Worm (Caenorhabditis elegans) whole organism, L4/young adult: ENCODE measurements around the gene ufl-1.

Experiments
- W03F9.2 ChIP-seq: fragments of 150-350 bp; optimal IDR thresholded peaks from 2 replicates; lab custom pipeline; 2014; ENCODE audit warnings: missing biosample characterization, missing genetic modification characterization
- dao-5 ChIP-seq: sonication (generic microtip); optimal IDR thresholded peaks from 2 replicates; lab custom pipeline; 2016; ENCODE audit warnings: missing genotype, missing genetic modification characterization, moderate library complexity, missing compliant biosample characterization
- him-1 ChIP-seq: sonication (generic microtip); optimal IDR thresholded peaks from 2 replicates; lab custom pipeline; 2016; ENCODE audit warnings: missing genotype, missing genetic modification reagents, missing genetic modification characterization, missing compliant biosample characterization

The ufl-1 gene

DNA sequence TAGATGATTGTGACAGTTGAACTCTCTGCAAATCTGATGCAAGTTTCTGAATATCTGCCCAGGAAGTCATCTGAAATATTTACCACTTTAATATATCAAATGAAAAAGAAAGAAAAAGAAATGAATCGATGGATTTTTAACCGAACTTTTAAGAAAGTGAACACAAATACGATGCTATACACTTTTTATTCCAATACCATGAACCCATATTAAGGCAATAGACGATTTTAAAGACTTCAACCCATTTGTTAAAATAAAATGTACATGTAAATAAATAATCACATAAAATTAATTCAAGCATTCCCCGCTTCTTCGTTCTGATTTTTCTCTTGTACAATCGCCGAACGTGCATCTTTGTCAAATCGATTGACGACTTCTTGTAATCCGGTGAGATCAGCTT, at the start of gene ufl-1:
Gene ufl-1 (minus strand): TSS at position 70 of the 400 bp plus-strand sequence.
- TF ChIP-seq dao-5 (tag; lab: Kevin White, UChicago) (no peak), him-1 (tag; lab: Kevin White, UChicago) (no peak), W03F9.2 (tag; lab: Kevin White, UChicago) (no peak)

DNA sequence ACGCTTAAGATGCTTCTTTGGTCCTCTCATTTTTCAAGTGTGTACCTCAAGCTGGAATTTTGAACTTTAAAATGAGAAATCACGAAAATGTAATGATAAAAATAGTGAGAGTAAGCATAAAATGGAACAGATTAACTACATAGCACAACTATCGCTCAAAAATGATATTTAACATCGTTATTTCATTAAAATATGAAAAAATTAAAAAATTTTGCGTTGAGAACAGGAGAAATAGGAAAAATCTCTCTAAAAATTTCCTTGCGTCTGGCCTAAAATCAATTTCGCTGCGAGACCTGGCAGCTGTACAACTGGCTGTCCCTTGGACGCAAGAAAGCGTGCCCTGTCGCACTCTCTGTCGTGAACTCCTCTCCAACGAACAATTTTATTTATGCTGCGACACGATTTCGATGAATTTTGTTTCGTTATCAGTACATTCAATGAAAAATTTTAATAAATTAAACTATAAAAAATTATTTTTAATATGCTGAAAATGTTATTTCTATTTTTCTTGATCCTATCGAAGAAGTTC, 48.0 kb upstream of the ufl-1 start, which contains the start of gene rps-4:
Gene rps-4 (minus strand): TSS at position 51 of the 529 bp plus-strand sequence.
- peak; percentile 56 for TF ChIP-seq him-1 (tag; lab: Kevin White, UChicago)
- no peak for TF ChIP-seq dao-5 (tag; lab: Kevin White, UChicago)
- TF ChIP-seq W03F9.2 (tag; lab: Kevin White, UChicago): peak; percentile 97

DNA sequence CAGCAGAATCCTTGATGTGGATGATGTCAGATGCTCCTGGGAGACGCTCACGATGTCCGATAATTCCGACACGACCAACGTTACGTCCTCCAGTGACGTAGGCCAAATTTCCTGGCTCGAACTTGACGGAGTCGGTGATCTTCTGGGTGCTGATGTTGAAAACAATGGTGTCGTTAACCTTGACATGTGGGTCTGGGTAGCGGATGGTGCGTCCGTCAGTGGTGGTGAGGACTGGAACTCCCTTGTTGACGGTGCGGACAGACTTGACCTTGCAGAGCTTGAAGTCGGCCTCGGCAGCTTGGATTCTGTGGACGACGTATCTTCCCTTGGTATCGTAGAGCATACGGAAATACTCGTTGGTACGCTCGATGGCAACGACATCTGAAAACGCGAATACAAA, 47.3 kb upstream of the ufl-1 start:
- no peak for TF ChIP-seq dao-5 (tag; lab: Kevin White, UChicago)
- no peak for TF ChIP-seq W03F9.2 (tag; lab: Kevin White, UChicago)
- TF ChIP-seq him-1 (tag; lab: Kevin White, UChicago): no peak

DNA sequence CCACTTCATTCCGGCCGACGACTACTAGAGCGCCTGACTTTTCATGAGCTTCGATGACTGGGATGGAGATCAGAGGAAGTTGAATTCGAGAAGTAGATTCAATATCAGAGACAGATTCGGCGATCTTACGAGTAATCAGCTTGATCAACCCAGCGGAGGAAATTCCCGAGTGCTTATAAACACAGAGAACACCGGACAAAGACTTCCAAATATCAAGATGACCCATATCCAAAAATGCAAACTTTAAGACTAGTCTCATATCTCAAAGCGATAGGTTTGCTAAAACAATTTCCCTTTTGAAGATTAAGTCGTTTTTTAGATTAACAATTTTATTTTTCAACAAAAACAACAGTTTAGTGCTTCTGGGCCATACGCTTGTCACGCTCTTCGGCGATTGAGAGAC, 46.7 kb upstream of the ufl-1 start, which contains the start of gene Y43B11AR.3:
Gene Y43B11AR.3 (minus strand): TSS at position 335 of the 403 bp plus-strand sequence.
- TF ChIP-seq him-1 (tag; lab: Kevin White, UChicago) (no peak), dao-5 (tag; lab: Kevin White, UChicago) (peak; percentile 62), W03F9.2 (tag; lab: Kevin White, UChicago) (peak; percentile 3)

DNA sequence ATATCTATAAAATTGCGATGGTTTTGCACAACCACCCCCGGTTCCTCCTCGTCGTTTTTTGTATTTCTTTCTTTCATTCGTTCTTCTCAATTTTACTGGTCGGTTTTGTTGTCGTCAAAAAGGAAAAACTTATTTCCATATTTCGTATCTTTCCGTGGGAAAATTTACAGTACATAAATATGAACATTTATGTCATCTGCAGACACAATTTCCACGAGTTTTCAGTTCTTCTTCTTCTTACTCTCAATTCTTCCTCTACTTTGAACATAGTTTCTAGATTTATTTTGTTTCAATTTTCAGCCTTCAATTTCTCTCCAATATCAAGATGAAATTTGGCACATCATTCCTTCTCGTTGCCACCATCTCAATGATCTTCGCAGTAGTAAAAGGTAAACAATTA, 44.6 kb upstream of the ufl-1 start, which contains the start of gene Y43B11AR.1:
Gene Y43B11AR.1 (plus strand): TSS at position 301 of the 400 bp plus-strand sequence.
- TF ChIP-seq dao-5 (tag; lab: Kevin White, UChicago) (no peak), him-1 (tag; lab: Kevin White, UChicago) (no peak), W03F9.2 (tag; lab: Kevin White, UChicago) (no peak)

DNA sequence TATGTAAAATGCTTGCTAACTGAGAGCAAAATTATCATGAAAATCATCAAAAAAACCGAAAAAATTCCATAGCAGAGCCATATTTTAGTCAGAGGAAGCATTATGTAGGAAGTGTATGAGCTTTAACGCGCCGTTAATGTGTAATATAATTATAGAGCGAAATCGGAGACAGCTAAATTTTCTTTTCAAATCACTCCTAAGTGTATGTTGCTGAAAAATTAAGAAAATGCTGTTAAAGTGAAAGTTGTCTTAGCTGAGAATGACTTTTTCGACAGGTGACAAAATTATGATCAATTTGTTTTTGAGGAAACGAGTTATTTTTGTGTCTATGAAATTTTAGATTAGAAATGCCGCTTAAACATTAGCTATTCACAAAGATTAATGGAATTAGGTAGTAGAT, 38.4 kb upstream of the ufl-1 start, which contains the start of gene srg-50:
Gene srg-50 (minus strand): TSS at position 101 of the 400 bp plus-strand sequence.
- no peak for TF ChIP-seq W03F9.2 (tag; lab: Kevin White, UChicago)
- TF ChIP-seq him-1 (tag; lab: Kevin White, UChicago): no peak
- no peak for TF ChIP-seq dao-5 (tag; lab: Kevin White, UChicago)

DNA sequence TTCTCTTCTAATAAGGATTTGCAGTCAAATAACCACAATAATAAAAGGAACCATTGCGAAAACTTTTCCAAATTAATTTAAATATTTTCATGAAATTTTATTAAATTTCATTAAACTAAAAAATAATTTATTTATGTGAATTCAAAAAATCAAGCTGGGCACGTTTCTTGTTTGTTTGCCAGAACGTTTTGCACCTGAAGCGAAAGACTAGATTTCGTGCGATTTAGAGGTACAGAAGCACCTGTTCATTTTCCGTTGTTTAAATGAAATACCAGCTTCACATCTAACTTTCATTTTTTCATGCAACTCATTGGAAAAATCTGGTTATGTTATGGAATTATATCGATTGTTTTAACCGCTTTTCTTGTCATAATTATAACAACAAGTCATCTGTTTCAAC, 35.5 kb upstream of the ufl-1 start, which contains the start of gene srg-48:
Gene srg-48 (plus strand): TSS at position 301 of the 400 bp plus-strand sequence.
- TF ChIP-seq dao-5 (tag; lab: Kevin White, UChicago): no peak
- no peak for TF ChIP-seq him-1 (tag; lab: Kevin White, UChicago)
- TF ChIP-seq W03F9.2 (tag; lab: Kevin White, UChicago): no peak

DNA sequence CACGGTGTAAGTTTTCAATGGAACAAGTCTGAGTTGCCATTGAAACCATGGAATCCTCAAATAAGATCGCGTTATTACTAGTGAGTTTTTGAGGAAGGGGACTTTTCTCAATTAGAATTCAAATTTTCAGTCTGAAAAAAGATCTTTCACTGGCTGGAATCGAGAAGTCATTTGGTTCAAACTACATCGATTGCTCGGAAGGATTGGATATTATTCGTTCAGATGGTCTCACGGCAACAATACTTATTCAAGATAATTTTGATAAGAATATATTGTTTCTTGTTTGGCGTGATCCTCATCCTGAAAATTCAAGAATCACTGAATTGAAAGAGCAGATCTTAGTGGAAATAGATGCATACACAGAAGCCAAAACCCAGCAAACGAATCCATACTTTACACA, 30.8 kb upstream of the ufl-1 start:
- TF ChIP-seq dao-5 (tag; lab: Kevin White, UChicago) (no peak), W03F9.2 (tag; lab: Kevin White, UChicago) (no peak), him-1 (tag; lab: Kevin White, UChicago) (no peak)

DNA sequence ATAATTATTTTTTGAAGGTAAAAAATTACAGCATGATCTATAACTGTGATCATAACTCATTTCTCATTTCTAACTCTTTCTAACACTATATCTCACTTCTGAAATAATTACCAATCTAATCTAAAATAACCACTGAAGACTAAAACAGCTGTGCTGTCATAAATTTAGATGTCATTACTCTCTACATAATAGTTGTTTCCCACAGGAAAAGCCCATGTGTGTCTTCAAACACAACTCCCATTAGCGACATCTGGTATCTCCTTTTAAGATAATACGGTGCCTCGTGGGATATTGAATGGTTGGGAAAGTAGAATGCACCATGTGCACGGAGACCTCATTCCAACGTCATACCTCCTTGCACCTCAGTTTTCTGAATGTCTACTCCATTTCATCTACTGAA, 28.4 kb upstream of the ufl-1 start, which contains the start of gene Y43B11AL.1:
Gene Y43B11AL.1 (plus strand): TSS at position 301 of the 400 bp plus-strand sequence.
- no peak for TF ChIP-seq him-1 (tag; lab: Kevin White, UChicago)
- no peak for TF ChIP-seq dao-5 (tag; lab: Kevin White, UChicago)
- no peak for TF ChIP-seq W03F9.2 (tag; lab: Kevin White, UChicago)

DNA sequence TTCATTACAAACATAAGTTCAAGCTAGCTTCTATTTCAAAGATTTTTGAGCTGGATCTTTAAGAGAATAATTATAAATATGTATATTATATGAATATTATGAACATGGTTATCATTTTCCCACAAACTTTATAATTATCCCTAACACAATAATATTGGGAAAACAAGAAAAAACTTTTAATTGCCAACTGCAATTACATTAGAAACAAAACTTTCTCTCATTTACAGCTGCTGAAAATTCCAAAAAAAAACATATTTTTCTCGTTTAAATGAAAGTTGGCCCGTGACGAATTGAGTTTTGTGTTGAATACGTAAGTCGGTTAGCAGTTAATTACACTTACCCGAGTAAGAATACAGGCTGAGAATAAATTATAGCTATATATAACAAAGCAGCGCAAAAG, 26.0 kb upstream of the ufl-1 start:
- no peak for TF ChIP-seq dao-5 (tag; lab: Kevin White, UChicago)
- TF ChIP-seq W03F9.2 (tag; lab: Kevin White, UChicago): no peak
- TF ChIP-seq him-1 (tag; lab: Kevin White, UChicago): no peak

DNA sequence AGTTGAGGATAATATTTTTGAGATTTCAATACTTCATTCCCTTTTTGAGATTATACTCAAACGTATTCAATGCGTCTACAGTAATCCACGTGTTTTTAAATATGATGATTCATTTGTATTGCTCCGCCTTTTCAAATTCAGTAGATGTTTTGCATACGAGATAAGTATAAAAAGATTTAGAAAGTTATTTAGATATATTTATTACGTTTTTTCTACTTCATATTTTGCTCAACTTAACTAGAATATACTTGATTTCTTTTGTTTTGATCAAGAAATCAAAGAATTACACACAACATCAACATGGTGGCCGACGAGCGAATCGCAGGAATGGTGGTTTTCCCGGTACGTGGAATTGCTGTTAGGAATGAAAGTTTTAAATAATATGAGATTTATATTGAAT, 21.0 kb upstream of the ufl-1 start, which contains the start of gene srx-50:
Gene srx-50 (plus strand): TSS at position 301 of the 400 bp plus-strand sequence.
- TF ChIP-seq dao-5 (tag; lab: Kevin White, UChicago) (no peak), him-1 (tag; lab: Kevin White, UChicago) (no peak), W03F9.2 (tag; lab: Kevin White, UChicago) (no peak)

DNA sequence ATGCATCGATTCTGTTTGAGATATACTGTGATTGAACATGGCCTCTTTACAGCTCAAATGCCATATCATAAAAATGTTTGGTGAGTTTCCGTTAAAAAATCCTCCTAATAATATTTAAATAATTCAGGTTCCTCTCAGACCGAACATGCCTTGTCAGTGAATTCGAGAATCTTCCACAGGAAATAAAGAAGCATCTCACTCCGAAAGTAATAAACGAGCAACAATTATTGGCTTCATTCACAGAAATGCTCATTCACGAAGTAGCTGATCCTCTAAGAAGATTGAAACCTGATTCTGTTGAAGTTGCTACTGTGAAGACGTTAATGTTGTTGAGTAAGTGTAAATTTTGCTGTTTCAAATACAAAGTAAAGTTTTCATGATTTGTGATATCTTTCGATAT, 15.5 kb upstream of the ufl-1 start:
- TF ChIP-seq W03F9.2 (tag; lab: Kevin White, UChicago): no peak
- TF ChIP-seq dao-5 (tag; lab: Kevin White, UChicago): no peak
- TF ChIP-seq him-1 (tag; lab: Kevin White, UChicago): no peak

DNA sequence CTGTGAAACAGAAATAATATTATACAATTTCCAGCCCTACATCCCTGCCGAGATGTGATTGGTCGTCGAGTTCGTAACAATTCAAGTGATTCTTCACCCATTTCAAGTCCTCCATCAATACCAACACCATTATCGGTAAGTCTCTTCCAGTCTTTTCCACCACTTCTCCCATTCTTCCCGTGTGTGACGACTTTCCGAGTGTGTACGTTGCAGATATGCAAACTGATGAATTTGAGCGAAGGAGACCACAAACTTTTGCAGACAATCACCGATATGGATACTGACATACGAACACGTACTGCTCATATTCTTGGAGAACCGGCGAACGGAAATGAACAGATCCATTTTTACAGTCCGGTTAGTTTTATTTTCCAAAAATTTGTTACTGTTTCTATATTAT, 14.9 kb upstream of the ufl-1 start:
- no peak for TF ChIP-seq dao-5 (tag; lab: Kevin White, UChicago)
- no peak for TF ChIP-seq him-1 (tag; lab: Kevin White, UChicago)
- TF ChIP-seq W03F9.2 (tag; lab: Kevin White, UChicago): no peak
